Worm (Caenorhabditis elegans) whole organism, L3 larva: Measurements from ENCODE around the gene mre-11.

Experiments
- elt-1 ChIP-seq: fragments of 150-350 bp; optimal IDR thresholded peaks from 2 replicates; lab custom pipeline; 2014; ENCODE audit warnings: missing biosample characterization, missing genetic modification characterization
- lin-39 ChIP-seq: fragments of 150-350 bp; optimal IDR thresholded peaks from 2 replicates; lab custom pipeline; 2018; ENCODE audit warnings: missing biosample characterization, missing genetic modification reagents, missing genetic modification characterization
- nhr-28 ChIP-seq: fragments of 150-350 bp; optimal IDR thresholded peaks from 2 replicates; lab custom pipeline; 2014; ENCODE audit warnings: missing biosample characterization, missing genetic modification characterization

ce11 chrV:10756698-10757097 is 20.0 kb upstream of the mre-11 start, which contains the start of gene irld-6:
- no peak for TF ChIP-seq nhr-28 (tag; lab: Kevin White, UChicago)
- TF ChIP-seq elt-1 (tag; lab: Kevin White, UChicago): no peak
- TF ChIP-seq lin-39 (tag; lab: Kevin White, UChicago): no peak
